Worm (Caenorhabditis elegans) whole organism, young adult: ENCODE data around the gene T10D4.1.

Experiments used
- K12H6.12 ChIP-seq: fragments of 200-800 bp; sonication (Bioruptor generic); optimal IDR thresholded peaks from 2 replicates; lab custom pipeline; 2018; ENCODE audit warnings: mild to moderate bottlenecking, missing genetic modification characterization, missing compliant biosample characterization
- atf-7 ChIP-seq: sonication (generic microtip); optimal IDR thresholded peaks from 2 replicates; lab custom pipeline; 2017; ENCODE audit warnings: mild to moderate bottlenecking, missing genetic modification characterization, missing compliant biosample characterization
- ceh-58 ChIP-seq: fragments of 200-800 bp; sonication (Bioruptor generic); IDR thresholded peaks from 2 replicates; pipeline ENCODE4 v1.3.6; 2022; ENCODE audit warnings: missing genetic modification characterization, missing compliant biosample characterization
- dpl-1 ChIP-seq: fragments of 150-350 bp; optimal IDR thresholded peaks from 2 replicates; lab custom pipeline; 2014; ENCODE audit warnings: missing biosample characterization, missing genetic modification reagents, missing genetic modification characterization
- gei-17 ChIP-seq: fragments of 200-800 bp; sonication (Bioruptor generic); optimal IDR thresholded peaks from 2 replicates; lab custom pipeline; 2018; ENCODE audit warnings: mild to moderate bottlenecking, missing genetic modification characterization, missing compliant biosample characterization
- madf-10 ChIP-seq: sonication (generic microtip); optimal IDR thresholded peaks from 2 replicates; lab custom pipeline; 2016; ENCODE audit warnings: mild to moderate bottlenecking, missing genetic modification characterization, missing compliant biosample characterization
- madf-3 ChIP-seq: fragments of 200-800 bp; sonication (Bioruptor generic); IDR thresholded peaks from 2 replicates; pipeline ENCODE4 v1.3.6; 2022; ENCODE audit warnings: missing genetic modification reagents, missing genetic modification characterization, missing compliant biosample characterization
- mcd-1 ChIP-seq: fragments of 200-800 bp; sonication (Bioruptor generic); IDR thresholded peaks from 2 replicates; pipeline ENCODE4 v1.3.6; 2022; ENCODE audit warnings: missing genetic modification reagents, missing genetic modification characterization, missing compliant biosample characterization
- pbrm-1 ChIP-seq: fragments of 200-800 bp; sonication (Bioruptor generic); IDR thresholded peaks from 2 replicates; pipeline ENCODE4 v1.3.6; 2022; ENCODE audit warnings: missing genetic modification reagents, missing genetic modification characterization, missing compliant biosample characterization
- unc-62 ChIP-seq: fragments of 150-350 bp; optimal IDR thresholded peaks from 2 replicates; lab custom pipeline; 2014; ENCODE audit warnings: missing biosample characterization, missing genetic modification reagents, missing genetic modification characterization

ce11 chrII:3172176-3172575 is 22.2 kb downstream of the T10D4.1 start, which contains the start of gene Y27F2A.10:
- no peak for TF ChIP-seq K12H6.12
- TF ChIP-seq mcd-1 (GFP tag; lab: Robert Waterston, UW): no peak
- no peak for TF ChIP-seq gei-17 (GFP tag; lab: Kevin White, UChicago)
- TF ChIP-seq atf-7 (tag; lab: Kevin White, UChicago): no peak
- no peak for TF ChIP-seq pbrm-1 (GFP tag; lab: Robert Waterston, UW)
- no peak for TF ChIP-seq unc-62
- no peak for TF ChIP-seq madf-10
- no peak for TF ChIP-seq ceh-58 (GFP tag; lab: Robert Waterston, UW)
- no peak for TF ChIP-seq dpl-1 (GFP tag; lab: Kevin White, UChicago)
- no peak for TF ChIP-seq madf-3 (GFP tag; lab: Robert Waterston, UW)
